Fruit fly (Drosophila melanogaster) whole organism, wandering third instar larva: ENCODE measurements around the gene tutl.

Source experiments
- Abd-B ChIP-seq: fragments of >200 bp; optimal IDR thresholded peaks from 2 replicates; lab custom pipeline; 2017; ENCODE audit warnings: missing biosample characterization, missing genetic modification characterization
- CG32264 ChIP-seq: fragments of 200-800 bp; sonication (Bioruptor generic); optimal IDR thresholded peaks from 2 replicates; lab custom pipeline; 2016; ENCODE audit warnings: missing biosample characterization, missing genetic modification characterization
- CG9705 ChIP-seq: fragments of 200-800 bp; sonication (Bioruptor generic); optimal IDR thresholded peaks from 2 replicates; lab custom pipeline; 2018; ENCODE audit warnings: missing biosample characterization, mild to moderate bottlenecking, missing genetic modification characterization
- CrebA ChIP-seq: fragments of 200-800 bp; sonication (Bioruptor generic); optimal IDR thresholded peaks from 2 replicates; lab custom pipeline; 2016; ENCODE audit warnings: missing biosample characterization, mild to moderate bottlenecking, missing genetic modification characterization, borderline replicate concordance
- Dif ChIP-seq: fragments of 200-275, 200-300 bp; sonication (Bioruptor generic); optimal IDR thresholded peaks from 2 replicates; lab custom pipeline; 2018; ENCODE audit warnings: missing biosample characterization, missing genetic modification characterization; ENCODE audit not compliant: partially characterized antibody
- GATAd ChIP-seq: sonication (Bioruptor generic); optimal IDR thresholded peaks from 2 replicates; lab custom pipeline; 2016; ENCODE audit warnings: missing biosample characterization, missing genetic modification characterization
- HLH106 ChIP-seq: fragments of 200-800 bp; optimal IDR thresholded peaks from 3 replicates; lab custom pipeline; 2019; ENCODE audit warnings: missing biosample characterization, mild to moderate bottlenecking, missing genetic modification characterization, moderate library complexity
- Hnf4 ChIP-seq: fragments of 200-800 bp; sonication (Bioruptor generic); optimal IDR thresholded peaks from 2 replicates; lab custom pipeline; 2016; ENCODE audit warnings: missing biosample characterization, mild to moderate bottlenecking, missing genetic modification characterization
- Hr78 ChIP-seq: fragments of >200 bp; optimal IDR thresholded peaks from 2 replicates; lab custom pipeline; 2017; ENCODE audit warnings: missing biosample characterization, missing genetic modification characterization
- Jra ChIP-seq: sonication (Bioruptor generic); optimal IDR thresholded peaks from 2 replicates; lab custom pipeline; 2016; ENCODE audit warnings: missing biosample characterization, missing genetic modification characterization
- N ChIP-seq: fragments of >200 bp; optimal IDR thresholded peaks from 2 replicates; lab custom pipeline; 2018; ENCODE audit warnings: missing biosample characterization, missing external identifiers, missing genetic modification characterization
- Sp1 ChIP-seq: fragments of 200-800 bp; sonication (Bioruptor generic); optimal IDR thresholded peaks from 3 replicates; lab custom pipeline; 2019; ENCODE audit warnings: missing biosample characterization, mild to moderate bottlenecking, missing genetic modification characterization, moderate library complexity
- Vsx2 ChIP-seq: fragments of 200-300, 225-300 bp; sonication (Bioruptor generic); optimal IDR thresholded peaks from 2 replicates; lab custom pipeline; 2018; ENCODE audit warnings: missing biosample characterization, missing genetic modification characterization; ENCODE audit not compliant: partially characterized antibody
- br ChIP-seq: fragments of 200-800 bp; sonication (Bioruptor generic); optimal IDR thresholded peaks from 2 replicates; lab custom pipeline; 2016; ENCODE audit warnings: missing biosample characterization, missing genetic modification characterization
- brk ChIP-seq: fragments of 200-800 bp; sonication (Bioruptor generic); optimal IDR thresholded peaks from 2 replicates; lab custom pipeline; 2016; ENCODE audit warnings: missing biosample characterization, mild to moderate bottlenecking, missing genetic modification characterization
- dl ChIP-seq, 2 experiments: fragments of 175-275, 200-275 bp in 1 of 2; fragments of 200-275 bp in 1 of 2; sonication (Bioruptor generic); optimal IDR thresholded peaks; lab custom pipeline; 2018; ENCODE audit warnings: mild to moderate bottlenecking in 2 of 2, missing biosample characterization in 2 of 2, missing genetic modification characterization in 2 of 2, moderate library complexity in 2 of 2; ENCODE audit not compliant: partially characterized antibody in 2 of 2, insufficient read depth in 1 of 2
- dmrt93B ChIP-seq: fragments of 200-800 bp; sonication (Bioruptor generic); optimal IDR thresholded peaks from 2 replicates; lab custom pipeline; 2018; ENCODE audit warnings: missing biosample characterization, mild to moderate bottlenecking, missing genetic modification characterization
- ey ChIP-seq: fragments of 200-800 bp; sonication (Bioruptor generic); optimal IDR thresholded peaks from 2 replicates; lab custom pipeline; 2016; ENCODE audit warnings: missing biosample characterization, missing genetic modification characterization
- foxo ChIP-seq, 2 experiments: fragments of 200-800 bp; sonication (Bioruptor generic); optimal IDR thresholded peaks; 2 replicates in 1 of 2; 3 replicates in 1 of 2; lab custom pipeline; 2016 to 2017; ENCODE audit warnings: missing biosample characterization in 2 of 2, missing genetic modification characterization in 2 of 2
- fru ChIP-seq: fragments of 200-800 bp; sonication (Bioruptor generic); optimal IDR thresholded peaks from 3 replicates; lab custom pipeline; 2016; ENCODE audit warnings: missing biosample characterization, mild to moderate bottlenecking, missing genetic modification characterization
- jim ChIP-seq: fragments of 175-275, 200-325 bp; sonication (Bioruptor generic); optimal IDR thresholded peaks from 2 replicates; lab custom pipeline; 2016; ENCODE audit warnings: missing biosample characterization, mild to moderate bottlenecking, missing genetic modification characterization
- lola ChIP-seq: fragments of >200 bp; optimal IDR thresholded peaks from 2 replicates; lab custom pipeline; 2017; ENCODE audit warnings: missing biosample characterization, missing genetic modification characterization
- pan ChIP-seq: fragments of >200 bp; optimal IDR thresholded peaks from 2 replicates; lab custom pipeline; 2017
- psq ChIP-seq: fragments of 200-800 bp; sonication (Bioruptor generic); optimal IDR thresholded peaks from 3 replicates; lab custom pipeline; 2017; ENCODE audit warnings: missing biosample characterization, mild to moderate bottlenecking, missing genetic modification characterization, moderate library complexity
- rgr ChIP-seq: fragments of 200-800 bp; sonication (Bioruptor generic); optimal IDR thresholded peaks from 3 replicates; lab custom pipeline; 2016; ENCODE audit warnings: missing biosample characterization, mild to moderate bottlenecking, missing genetic modification characterization
- sage ChIP-seq: fragments of 200-800 bp; sonication (Bioruptor generic); optimal IDR thresholded peaks from 2 replicates; lab custom pipeline; 2016; ENCODE audit warnings: missing biosample characterization, mild to moderate bottlenecking, missing genetic modification characterization
- sv ChIP-seq: fragments of 200-800 bp; sonication (Bioruptor generic); optimal IDR thresholded peaks from 3 replicates; lab custom pipeline; 2016; ENCODE audit warnings: missing biosample characterization, missing genetic modification characterization
- usp ChIP-seq: fragments of >200 bp; optimal IDR thresholded peaks from 2 replicates; lab custom pipeline; 2017; ENCODE audit warnings: missing biosample characterization, missing genetic modification characterization
- woc ChIP-seq: sonication (Bioruptor generic); optimal IDR thresholded peaks from 2 replicates; lab custom pipeline; 2016; ENCODE audit warnings: missing biosample characterization, mild to moderate bottlenecking, missing genetic modification characterization

The tutl gene

dm6 chr2L:4363707-4364270 is 80.8 kb downstream of the tutl start:
- TF ChIP-seq Hnf4 (GFP tag; lab: Kevin White, UChicago): no peak
- no peak for TF ChIP-seq br (GFP tag; lab: Kevin White, UChicago)
- TF ChIP-seq woc (GFP tag; lab: Kevin White, UChicago): no peak
- TF ChIP-seq dl (GFP tag; optimal IDR thresholded peaks at IDR 0.05; lab: Kevin White, UChicago; ENCODE audit: insufficient read depth in 1 of 2, partially characterized antibody in 2 of 2): no peak
- TF ChIP-seq N (GFP tag; lab: Kevin White, UChicago): no peak
- no peak for TF ChIP-seq GATAd (GFP tag; lab: Kevin White, UChicago)
- TF ChIP-seq CrebA (GFP tag; lab: Kevin White, UChicago): no peak
- TF ChIP-seq lola (GFP tag; lab: Kevin White, UChicago): no peak

DNA sequence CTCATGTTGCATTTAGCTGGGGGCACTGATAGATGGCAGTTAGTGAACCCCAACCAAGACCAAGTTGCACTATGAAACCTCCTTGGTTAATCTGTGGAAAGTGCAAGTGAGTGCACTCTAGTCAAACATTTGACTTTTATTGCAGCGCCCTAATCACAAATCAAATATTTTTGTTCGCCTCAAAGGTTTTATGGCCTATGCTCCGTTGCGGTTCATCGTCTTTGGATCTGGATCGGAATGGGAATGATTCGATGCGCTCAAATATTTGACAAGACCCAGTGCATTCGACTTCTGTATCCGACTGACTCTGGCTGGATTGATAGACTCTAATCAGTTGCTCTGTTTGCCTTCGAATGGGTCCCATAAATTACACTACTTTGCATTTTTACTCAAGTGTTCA is 82.0 kb downstream of the tutl start:
- TF ChIP-seq dmrt93B (GFP tag; lab: Kevin White, UChicago) (no peak), lola (GFP tag; lab: Kevin White, UChicago) (no peak), woc (GFP tag; lab: Kevin White, UChicago) (no peak), Hr78 (GFP tag; lab: Kevin White, UChicago) (no peak), GATAd (GFP tag; lab: Kevin White, UChicago) (no peak), Vsx2 (no peak), Jra (GFP tag; lab: Kevin White, UChicago) (no peak), brk (GFP tag; lab: Kevin White, UChicago) (no peak), fru (GFP tag; lab: Kevin White, UChicago) (no peak), Sp1 (GFP tag; lab: Kevin White, UChicago) (no peak), CG32264 (GFP tag; lab: Kevin White, UChicago) (no peak), pan (lab: Kevin White, UChicago) (no peak), Abd-B (no peak)
- TF ChIP-seq, all 38 proteins: peak for 0

DNA sequence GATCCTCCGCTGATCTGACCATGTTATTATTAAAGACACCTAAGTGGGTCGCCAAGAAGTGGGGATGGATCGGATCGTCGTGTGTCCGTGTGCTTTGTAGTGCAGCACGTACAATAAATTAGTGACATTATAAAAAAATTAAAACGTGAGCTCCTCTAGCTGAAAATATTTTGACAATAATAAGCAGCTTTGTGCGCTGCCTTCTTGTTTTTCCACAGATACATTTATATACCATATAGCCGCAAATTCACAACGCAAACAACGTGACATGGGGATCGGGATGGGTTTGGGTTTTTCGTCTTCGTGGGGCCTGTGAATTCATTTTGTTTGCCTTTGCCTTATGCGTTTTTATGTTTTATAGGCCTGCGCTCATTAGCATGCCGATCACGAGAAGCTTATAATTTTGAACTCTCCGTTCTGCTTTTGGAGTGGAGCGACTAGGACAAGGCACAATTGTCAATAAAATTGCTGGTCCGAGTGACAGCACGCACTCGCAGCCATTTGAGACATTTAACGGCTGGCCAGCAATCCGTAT is 82.9 kb downstream of the tutl start:
- TF ChIP-seq ey (no peak), CrebA (GFP tag; lab: Kevin White, UChicago) (no peak), CG9705 (no peak), Hr78 (GFP tag; lab: Kevin White, UChicago) (no peak), rgr (GFP tag; lab: Kevin White, UChicago) (no peak), Dif (GFP tag; lab: Kevin White, UChicago) (no peak), fru (GFP tag; lab: Kevin White, UChicago) (no peak), foxo (GFP tag; optimal IDR thresholded peaks at IDR 0.05; lab: Kevin White, UChicago) (no peak), N (GFP tag; lab: Kevin White, UChicago) (no peak), pan (lab: Kevin White, UChicago) (no peak), Hnf4 (GFP tag; lab: Kevin White, UChicago) (no peak), dl (GFP tag; optimal IDR thresholded peaks at IDR 0.05; lab: Kevin White, UChicago; ENCODE audit: insufficient read depth in 1 of 2, partially characterized antibody in 2 of 2) (no peak)
- TF ChIP-seq, all 38 proteins: peak for 0

DNA sequence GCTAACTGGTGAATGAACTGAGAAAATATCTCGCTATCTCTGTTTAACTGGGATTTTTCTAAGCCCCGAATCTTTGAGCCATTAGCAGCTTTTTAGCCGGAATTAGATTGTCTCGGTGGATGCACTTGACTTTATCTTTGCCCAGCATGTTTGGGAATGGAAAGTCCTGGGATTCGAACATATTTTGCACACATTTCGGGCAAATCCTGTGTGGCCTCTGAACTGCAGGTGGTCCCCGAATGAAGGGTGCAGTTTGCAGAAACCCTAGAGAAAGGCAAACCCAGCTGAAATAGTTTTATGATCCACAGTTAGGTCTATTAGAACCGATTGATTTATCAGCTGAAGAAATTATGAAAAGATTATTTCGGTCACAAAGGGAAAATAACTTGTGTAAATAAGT is 83.7 kb downstream of the tutl start:
- no peak for TF ChIP-seq psq (GFP tag; lab: Kevin White, UChicago)
- TF ChIP-seq usp (GFP tag; lab: Kevin White, UChicago): no peak
- no peak for TF ChIP-seq Abd-B
- TF ChIP-seq Hr78 (GFP tag; lab: Kevin White, UChicago): no peak
- no peak for TF ChIP-seq GATAd (GFP tag; lab: Kevin White, UChicago)
- no peak for TF ChIP-seq rgr (GFP tag; lab: Kevin White, UChicago)
- no peak for TF ChIP-seq jim
- no peak for TF ChIP-seq pan (lab: Kevin White, UChicago)
- no peak for TF ChIP-seq sv (GFP tag; lab: Kevin White, UChicago)
- no peak for TF ChIP-seq ey
- no peak for TF ChIP-seq fru (GFP tag; lab: Kevin White, UChicago)
- TF ChIP-seq dl (GFP tag; optimal IDR thresholded peaks at IDR 0.05; lab: Kevin White, UChicago; ENCODE audit: insufficient read depth in 1 of 2, partially characterized antibody in 2 of 2): no peak
- no peak for TF ChIP-seq dmrt93B (GFP tag; lab: Kevin White, UChicago)
- TF ChIP-seq HLH106 (tag; lab: Kevin White, UChicago): no peak
- TF ChIP-seq br (GFP tag; lab: Kevin White, UChicago): no peak
- TF ChIP-seq N (GFP tag; lab: Kevin White, UChicago): no peak
- no peak for TF ChIP-seq sage (GFP tag; lab: Kevin White, UChicago)
- TF ChIP-seq CG32264 (GFP tag; lab: Kevin White, UChicago): no peak
- TF ChIP-seq woc (GFP tag; lab: Kevin White, UChicago): no peak
- TF ChIP-seq foxo (GFP tag; optimal IDR thresholded peaks at IDR 0.05; lab: Kevin White, UChicago): no peak
